Worm (Caenorhabditis elegans) whole organism, L4 larva: Measurements from ENCODE around the gene EEED8.14.

Experiments used
- Y75B8A.6 ChIP-seq: fragments of 200-800 bp; sonication (Bioruptor generic); IDR thresholded peaks from 2 replicates; pipeline ENCODE4 v1.3.6; 2022; ENCODE audit warnings: missing genetic modification reagents, missing genetic modification characterization, missing compliant biosample characterization
- aha-1 ChIP-seq: fragments of 150-350 bp; peaks from one replicate; lab custom pipeline; 2014; ENCODE audit warnings: missing biosample characterization, missing genetic modification characterization
- attf-4 ChIP-seq: sonication (generic microtip); optimal IDR thresholded peaks from 3 replicates; lab custom pipeline; 2017; ENCODE audit warnings: missing biosample characterization, missing genetic modification characterization
- ceh-32 ChIP-seq: sonication (generic microtip); optimal IDR thresholded peaks from 2 replicates; lab custom pipeline; 2016; ENCODE audit warnings: mild to moderate bottlenecking, missing genetic modification characterization, missing compliant biosample characterization; ENCODE audit not compliant: poor library complexity
- ctbp-1 ChIP-seq: fragments of 200-800 bp; sonication (Bioruptor generic); IDR thresholded peaks from 2 replicates; pipeline ENCODE4 v1.3.6; 2022; ENCODE audit warnings: missing genetic modification reagents, missing genetic modification characterization, missing compliant biosample characterization
- daf-16 ChIP-seq, 3 experiments: sonication (generic microtip); optimal IDR thresholded peaks; 2 replicates each; lab custom pipeline; 2016 to 2017; ENCODE audit warnings: missing genetic modification characterization in 3 of 3, missing genetic modification reagents in 3 of 3, mild to moderate bottlenecking in 2 of 3, missing compliant biosample characterization in 2 of 3, missing biosample characterization in 1 of 3, moderate library complexity in 1 of 3
- daf-8 ChIP-seq: fragments of 200-800 bp; sonication (Bioruptor generic); IDR thresholded peaks from 2 replicates; pipeline ENCODE4 v1.3.6; 2022; ENCODE audit warnings: missing genetic modification characterization, missing compliant biosample characterization
- dpl-1 ChIP-seq: fragments of 150-350 bp; optimal IDR thresholded peaks from 2 replicates; lab custom pipeline; 2014; ENCODE audit warnings: missing biosample characterization, missing genetic modification reagents, missing genetic modification characterization
- dve-1 ChIP-seq: sonication (generic microtip); optimal IDR thresholded peaks from 2 replicates; lab custom pipeline; 2017; ENCODE audit warnings: antibody characterized with exemption, mild to moderate bottlenecking, missing genetic modification characterization, missing compliant biosample characterization; ENCODE audit not compliant: insufficient read depth
- hif-1 ChIP-seq, 2 experiments: sonication (generic microtip); optimal IDR thresholded peaks; 2 replicates each; lab custom pipeline; 2016 to 2017; ENCODE audit warnings: missing compliant biosample characterization in 2 of 2, missing genetic modification characterization in 2 of 2, missing genetic modification reagents in 2 of 2, missing genotype in 2 of 2, mild to moderate bottlenecking in 1 of 2
- hlh-11 ChIP-seq: fragments of 200-800 bp; sonication (Bioruptor generic); optimal IDR thresholded peaks from 2 replicates; lab custom pipeline; 2018; ENCODE audit warnings: mild to moderate bottlenecking, missing genetic modification characterization, missing compliant biosample characterization
- hlh-30 ChIP-seq: sonication (generic microtip); optimal IDR thresholded peaks from 2 replicates; lab custom pipeline; 2017; ENCODE audit warnings: antibody characterized with exemption, mild to moderate bottlenecking, missing genetic modification characterization, missing compliant biosample characterization; ENCODE audit not compliant: insufficient read depth
- hmg-1.1 ChIP-seq: fragments of 200-800 bp; sonication (Bioruptor generic); IDR thresholded peaks from 2 replicates; pipeline ENCODE4 v1.3.6; 2022; ENCODE audit warnings: missing genetic modification reagents, missing genetic modification characterization, missing compliant biosample characterization
- jun-1 ChIP-seq: fragments of 150-350 bp; optimal IDR thresholded peaks from 2 replicates; lab custom pipeline; 2014; ENCODE audit warnings: missing biosample characterization, missing genetic modification reagents, missing genetic modification characterization
- lin-29 ChIP-seq: fragments of 200-800 bp; sonication (Bioruptor generic); IDR thresholded peaks from 2 replicates; pipeline ENCODE4 v1.3.6; 2022; ENCODE audit warnings: missing genetic modification reagents, missing genetic modification characterization, missing compliant biosample characterization
- lin-38 ChIP-seq: fragments of 200-800 bp; sonication (Bioruptor generic); IDR thresholded peaks from 2 replicates; pipeline ENCODE4 v1.3.6; 2022; ENCODE audit warnings: missing genetic modification reagents, missing genetic modification characterization, missing compliant biosample characterization
- mdl-1 ChIP-seq, 2 experiments: fragments of 150-350 bp in 1 of 2; sonication (generic microtip) in 1 of 2; optimal IDR thresholded peaks; 2 replicates each; lab custom pipeline; 2014 to 2017; ENCODE audit warnings: missing biosample characterization in 2 of 2, missing genetic modification characterization in 2 of 2
- mdt-29 ChIP-seq: fragments of 200-800 bp; sonication (Bioruptor generic); IDR thresholded peaks from 2 replicates; pipeline ENCODE4 v1.3.6; 2022; ENCODE audit warnings: missing genetic modification reagents, missing genetic modification characterization, missing compliant biosample characterization
- mep-1 ChIP-seq: fragments of 150-350 bp; sonication (generic microtip); optimal IDR thresholded peaks from 3 replicates; lab custom pipeline; 2014; ENCODE audit warnings: missing biosample characterization, missing genetic modification characterization
- mes-2 ChIP-seq: sonication (generic microtip); optimal IDR thresholded peaks from 2 replicates; lab custom pipeline; 2016; ENCODE audit warnings: missing genotype, mild to moderate bottlenecking, missing genetic modification characterization, missing compliant biosample characterization; ENCODE audit not compliant: poor library complexity, severe bottlenecking
- mxl-3 ChIP-seq: fragments of 200-800 bp; sonication (Bioruptor generic); optimal IDR thresholded peaks from 2 replicates; lab custom pipeline; 2018; ENCODE audit warnings: mild to moderate bottlenecking, missing genetic modification characterization, missing compliant biosample characterization
- nhr-10 ChIP-seq: fragments of 150-350 bp; optimal IDR thresholded peaks from 2 replicates; lab custom pipeline; 2014; ENCODE audit warnings: missing biosample characterization, missing genetic modification characterization
- nhr-28 ChIP-seq: fragments of 150-350 bp; optimal IDR thresholded peaks from 2 replicates; lab custom pipeline; 2014; ENCODE audit warnings: missing biosample characterization, missing genetic modification characterization
- nhr-42 ChIP-seq: fragments of 200-800 bp; sonication (Bioruptor generic); IDR thresholded peaks from 2 replicates; pipeline ENCODE4 v1.3.6; 2022; ENCODE audit warnings: missing genetic modification characterization, missing compliant biosample characterization
- nhr-76 ChIP-seq: fragments of 150-350 bp; optimal IDR thresholded peaks from 2 replicates; lab custom pipeline; 2014; ENCODE audit warnings: missing biosample characterization, missing genetic modification characterization
- pha-4 ChIP-seq, 2 experiments: fragments of 150-350 bp in 1 of 2; fragments of 200-800 bp in 1 of 2; sonication (Bioruptor generic) in 1 of 2; IDR thresholded peaks in 1 of 2; optimal IDR thresholded peaks in 1 of 2; 2 replicates each; pipeline versions ENCODE4 v1.3.6 to Lab custom; 2014 to 2022; ENCODE audit warnings: missing genetic modification characterization in 2 of 2, missing genetic modification reagents in 2 of 2, missing biosample characterization in 1 of 2, missing compliant biosample characterization in 1 of 2
- rbr-2 ChIP-seq: sonication (generic microtip); optimal IDR thresholded peaks from 2 replicates; lab custom pipeline; 2016; ENCODE audit warnings: missing genotype, missing genetic modification characterization, missing compliant biosample characterization
- sdz-12 ChIP-seq: fragments of 200-800 bp; sonication (Bioruptor generic); optimal IDR thresholded peaks from 2 replicates; lab custom pipeline; 2018; ENCODE audit warnings: mild to moderate bottlenecking, missing genetic modification characterization, missing compliant biosample characterization
- snpc-1.2 ChIP-seq: fragments of 200-800 bp; sonication (Bioruptor generic); IDR thresholded peaks from 2 replicates; pipeline ENCODE4 v1.3.6; 2022; ENCODE audit warnings: missing genetic modification reagents, missing genetic modification characterization, missing compliant biosample characterization
- unc-39 ChIP-seq: sonication (generic microtip); optimal IDR thresholded peaks from 2 replicates; lab custom pipeline; 2017; ENCODE audit warnings: missing biosample characterization, missing genetic modification characterization
- unc-62 ChIP-seq, 3 experiments: fragments of 150-350 bp in 1 of 3; sonication (generic microtip); optimal IDR thresholded peaks in 2 of 3; peaks in 1 of 3; 1 replicate in 1 of 3; 2 replicates in 2 of 3; lab custom pipeline; 2014 to 2017; ENCODE audit warnings: missing biosample characterization in 3 of 3, missing genetic modification characterization in 3 of 3, missing genetic modification reagents in 3 of 3, missing genotype in 1 of 3
- zfp-3 ChIP-seq: fragments of 200-800 bp; sonication (Bioruptor generic); conservative IDR thresholded peaks from 2 replicates; pipeline ENCODE4 v1.3.6; 2022; ENCODE audit warnings: missing genetic modification reagents, missing genetic modification characterization, missing compliant biosample characterization

EEED8.14 gene

ce11 chrII:5414040-5414439 lies at the start of gene EEED8.14, which contains the start of gene EEED8.3:
Gene EEED8.14, minus strand, starts transcription at chrII:5414052.
Gene EEED8.3, plus strand, starts transcription at chrII:5414276.
- TF ChIP-seq snpc-1.2 (GFP tag; lab: Robert Waterston, UW): no peak
- TF ChIP-seq zfp-3 (GFP tag; lab: Robert Waterston, UW): no peak
- TF ChIP-seq dpl-1 (GFP tag; lab: Kevin White, UChicago): no peak
- TF ChIP-seq sdz-12: no peak
- no peak for TF ChIP-seq mdt-29 (GFP tag; lab: Robert Waterston, UW)
- no peak for TF ChIP-seq nhr-76 (tag; lab: Kevin White, UChicago)
- no peak for TF ChIP-seq ctbp-1 (GFP tag; lab: Robert Waterston, UW)

- peak; percentile 33 for TF ChIP-seq nhr-28 (tag; lab: Kevin White, UChicago)
- TF ChIP-seq lin-29 (GFP tag; lab: Robert Waterston, UW): no peak
- peak; percentile 45 for TF ChIP-seq mes-2 (tag; lab: Kevin White, UChicago)
- TF ChIP-seq pha-4 (GFP tag; IDR thresholded peaks at IDR 0.05; lab: Robert Waterston, UW): no peak
- peak; percentile 20 for TF ChIP-seq pha-4 (tag; optimal IDR thresholded peaks at IDR 0.05; lab: Kevin White, UChicago)
- peak; percentile 64 for TF ChIP-seq hlh-11 (tag; lab: Kevin White, UChicago)
- no peak for TF ChIP-seq hif-1 (tag; optimal IDR thresholded peaks at IDR 0.05; lab: Kevin White, UChicago)
- no peak for TF ChIP-seq daf-8 (GFP tag; lab: Robert Waterston, UW)
- TF ChIP-seq rbr-2 (tag; lab: Kevin White, UChicago): no peak
- TF ChIP-seq dve-1 (tag; lab: Kevin White, UChicago): peak; percentile 38
- TF ChIP-seq daf-16 (GFP tag; optimal IDR thresholded peaks at IDR 0.05; lab: Kevin White, UChicago): no peak
- TF ChIP-seq daf-16 (tag; optimal IDR thresholded peaks at IDR 0.05; lab: Kevin White, UChicago): peak; percentile 58
- peak; percentile 14 for TF ChIP-seq hlh-30 (tag; lab: Kevin White, UChicago)
- TF ChIP-seq mdl-1 (tag; optimal IDR thresholded peaks at IDR 0.05; lab: Kevin White, UChicago): no peak
- TF ChIP-seq hmg-1.1: peak; percentile 30; the same call in 1 of the 2 replicates
- peak in 1 of 2 experiments; percentile 75 for TF ChIP-seq unc-62 (GFP tag; optimal IDR thresholded peaks at IDR 0.05 in 1 of 2; lab: Kevin White, UChicago)
- no peak for TF ChIP-seq unc-62 (tag; optimal IDR thresholded peaks at IDR 0.05; lab: Kevin White, UChicago)
- TF ChIP-seq aha-1 (tag; lab: Kevin White, UChicago): peak; percentile 6
- peak; percentile 29 for TF ChIP-seq mep-1
- TF ChIP-seq, all 104 proteins: peak for 11
Observed at ce11 chrII:5460911-5461310, 47.1 kb upstream of the EEED8.14 start.

ce11 chrII:5459534-5459933 lies 45.7 kb upstream of the EEED8.14 start:
- peak; percentile 33 for TF ChIP-seq hlh-11 (tag; lab: Kevin White, UChicago)
- TF ChIP-seq nhr-28 (tag; lab: Kevin White, UChicago): peak; percentile 55
- TF ChIP-seq ceh-32 (tag; lab: Kevin White, UChicago): no peak
- no peak for TF ChIP-seq nhr-42 (GFP tag; lab: Robert Waterston, UW)
- TF ChIP-seq hif-1 (tag; optimal IDR thresholded peaks at IDR 0.05; lab: Kevin White, UChicago): no peak
- no peak for TF ChIP-seq lin-38 (GFP tag; lab: Robert Waterston, UW)
- TF ChIP-seq nhr-10 (tag; lab: Kevin White, UChicago): no peak
- TF ChIP-seq attf-4: no peak
- TF ChIP-seq jun-1 (tag; lab: Kevin White, UChicago): no peak
- TF ChIP-seq Y75B8A.6 (GFP tag; lab: Robert Waterston, UW): no peak
- no peak for TF ChIP-seq mdt-29 (GFP tag; lab: Robert Waterston, UW)

ce11 chrII:5458683-5459410 lies 45.0 kb upstream of the EEED8.14 start:
- TF ChIP-seq mxl-3 (GFP tag; lab: Kevin White, UChicago) (peak; percentile 25), nhr-28 (tag; lab: Kevin White, UChicago) (peak; percentile 27), unc-39 (tag; lab: Kevin White, UChicago) (no peak)
